Worm (Caenorhabditis elegans) whole organism, young adult: ENCODE results near the gene syx-16.

Source experiments
- B0336.3 ChIP-seq: fragments of 200-800 bp; sonication (Bioruptor generic); IDR thresholded peaks from 2 replicates; pipeline ENCODE4 v1.3.6; 2022; ENCODE audit warnings: missing genetic modification characterization, missing compliant biosample characterization
- attf-6 ChIP-seq: fragments of 200-800 bp; sonication (Bioruptor generic); IDR thresholded peaks from 2 replicates; pipeline ENCODE4 v1.3.6; 2022; ENCODE audit warnings: missing genetic modification reagents, missing genetic modification characterization, missing compliant biosample characterization
- cebp-2 ChIP-seq: fragments of 200-800 bp; sonication (Bioruptor generic); IDR thresholded peaks from 2 replicates; pipeline ENCODE4 v1.3.6; 2022; ENCODE audit warnings: missing genetic modification characterization, missing compliant biosample characterization
- dox-1 ChIP-seq: fragments of 200-800 bp; sonication (Bioruptor generic); IDR thresholded peaks from 2 replicates; pipeline ENCODE4 v1.3.6; 2022; ENCODE audit warnings: missing genetic modification reagents, missing genetic modification characterization, missing compliant biosample characterization
- egrh-3 ChIP-seq: fragments of 200-800 bp; sonication (Bioruptor generic); IDR thresholded peaks from 2 replicates; pipeline ENCODE4 v1.3.6; 2022; ENCODE audit warnings: missing genetic modification reagents, missing genetic modification characterization, missing compliant biosample characterization
- mes-4 ChIP-seq: sonication (generic microtip); optimal IDR thresholded peaks from 2 replicates; lab custom pipeline; 2016; ENCODE audit warnings: missing genotype, missing genetic modification characterization, missing compliant biosample characterization
- nfya-1 ChIP-seq: sonication (generic microtip); optimal IDR thresholded peaks from 2 replicates; lab custom pipeline; 2017; ENCODE audit warnings: antibody characterized with exemption, missing compliant biosample characterization, missing genetic modification characterization, borderline replicate concordance; ENCODE audit not compliant: insufficient read depth
- pbrm-1 ChIP-seq: fragments of 200-800 bp; sonication (Bioruptor generic); IDR thresholded peaks from 2 replicates; pipeline ENCODE4 v1.3.6; 2022; ENCODE audit warnings: missing genetic modification reagents, missing genetic modification characterization, missing compliant biosample characterization

ce11 chrIII:5248706-5249105, 39.8 kb upstream of the syx-16 start:
- no peak for TF ChIP-seq dox-1 (GFP tag; lab: Robert Waterston, UW)
- no peak for TF ChIP-seq nfya-1 (tag; lab: Kevin White, UChicago)
- TF ChIP-seq attf-6: no peak
- no peak for TF ChIP-seq cebp-2 (GFP tag; lab: Robert Waterston, UW)
- no peak for TF ChIP-seq mes-4 (tag; lab: Kevin White, UChicago)
- no peak for TF ChIP-seq egrh-3 (GFP tag; lab: Robert Waterston, UW)
- TF ChIP-seq B0336.3 (GFP tag; lab: Robert Waterston, UW): no peak
- no peak for TF ChIP-seq pbrm-1 (GFP tag; lab: Robert Waterston, UW)
